Fruit fly (Drosophila melanogaster): ENCODE results near the gene CG33096.
A peak's percentile ranks its signal among the peaks of the same experiment; 100 is the strongest.

The CG33096 gene

dm6 chr3R:25097486-25097885, at the start of gene CG33096, which contains the start of gene CG33095:
TSS of gene CG33096 (plus strand) at chr3R:25097672.
TSS of gene CG33095 (plus strand) at chr3R:25097672.
- TF ChIP-seq CG17801 (GFP tag; optimal IDR thresholded peaks at IDR 0.05; ENCODE audit: partially characterized antibody): peak; percentile 20

dm6 chr3R:25049383-25049741, 48.1 kb upstream of the CG33096 start, which contains the start of gene CG11791:
TSS of gene CG11791 (plus strand) at chr3R:25049616.
- TF ChIP-seq CG17801 (GFP tag; optimal IDR thresholded peaks at IDR 0.05; ENCODE audit: partially characterized antibody): no peak

dm6 chr3R:25049742-25050517, 47.5 kb upstream of the CG33096 start:
- TF ChIP-seq CG17801 (GFP tag; optimal IDR thresholded peaks at IDR 0.05; ENCODE audit: partially characterized antibody): peak; percentile 88

dm6 chr3R:25050649-25051048, 46.8 kb upstream of the CG33096 start:
- TF ChIP-seq CG17801 (GFP tag; optimal IDR thresholded peaks at IDR 0.05; ENCODE audit: partially characterized antibody): no peak

- no peak for TF ChIP-seq CG17801 (GFP tag; optimal IDR thresholded peaks at IDR 0.05; ENCODE audit: partially characterized antibody)
Measured at dm6 chr3R:25051441-25052097, 45.9 kb upstream of the CG33096 start.

dm6 chr3R:25054451-25055188, 42.9 kb upstream of the CG33096 start, which contains the start of gene CG31109:
TSS of gene CG31109 (minus strand) at chr3R:25054653.
- peak; percentile 32 for TF ChIP-seq CG17801 (GFP tag; optimal IDR thresholded peaks at IDR 0.05; ENCODE audit: partially characterized antibody)

dm6 chr3R:25056016-25056415, 41.5 kb upstream of the CG33096 start, which contains the start of the genes CG31111 and stac:
TSS of gene CG31111 (minus strand) at chr3R:25056177.
TSS of gene stac (plus strand) at chr3R:25056286.
- TF ChIP-seq CG17801 (GFP tag; optimal IDR thresholded peaks at IDR 0.05; ENCODE audit: partially characterized antibody): no peak

dm6 chr3R:25056488-25057157, 40.8 kb upstream of the CG33096 start:
- TF ChIP-seq CG17801 (GFP tag; optimal IDR thresholded peaks at IDR 0.05; ENCODE audit: partially characterized antibody): no peak

dm6 chr3R:25060462-25060861, 37.0 kb upstream of the CG33096 start:
- no peak for TF ChIP-seq CG17801 (GFP tag; optimal IDR thresholded peaks at IDR 0.05; ENCODE audit: partially characterized antibody)

dm6 chr3R:25064907-25065841, 32.3 kb upstream of the CG33096 start, which contains the start of the genes veli and PQBP1:
TSS of gene veli (minus strand) at chr3R:25065591.
TSS of gene PQBP1 (plus strand) at chr3R:25065791.
- peak; percentile 39 for TF ChIP-seq CG17801 (GFP tag; optimal IDR thresholded peaks at IDR 0.05; ENCODE audit: partially characterized antibody)

dm6 chr3R:25066856-25067255, 30.6 kb upstream of the CG33096 start:
- TF ChIP-seq CG17801 (GFP tag; optimal IDR thresholded peaks at IDR 0.05; ENCODE audit: partially characterized antibody): no peak

dm6 chr3R:25069569-25069968, 27.9 kb upstream of the CG33096 start, which contains the start of the genes Stt3B and CG11839:
TSS of gene Stt3B (minus strand) at chr3R:25069637.
TSS of gene CG11839 (plus strand) at chr3R:25069927.
- TF ChIP-seq CG17801 (GFP tag; optimal IDR thresholded peaks at IDR 0.05; ENCODE audit: partially characterized antibody): peak; percentile 77

- no peak for TF ChIP-seq CG17801 (GFP tag; optimal IDR thresholded peaks at IDR 0.05; ENCODE audit: partially characterized antibody)
Measured at dm6 chr3R:25070871-25071270, 26.6 kb upstream of the CG33096 start, which contains the start of gene CG11836. TSS of gene CG11836 (plus strand) at chr3R:25071126.
